Fruit fly (Drosophila melanogaster) whole organism, embryonic: Measurements from ENCODE around the gene CG3764.

ENCODE experiments used
- Atf3 ChIP-seq: fragments of 200-800 bp; sonication (Bioruptor generic); optimal IDR thresholded peaks from 3 replicates; lab custom pipeline; 2016; ENCODE audit warnings: missing biosample characterization, missing genetic modification characterization
- Bgb ChIP-seq: fragments of 200-800 bp; sonication (Bioruptor generic); IDR thresholded peaks from 2 replicates; pipeline ENCODE4 v1.3.6; 2022; ENCODE audit warnings: missing biosample characterization, missing genetic modification characterization; ENCODE audit not compliant: partially characterized antibody
- CG10267 ChIP-seq: fragments of 200-800 bp; sonication (Bioruptor generic); optimal IDR thresholded peaks from 2 replicates; lab custom pipeline; 2018; ENCODE audit warnings: missing biosample characterization, mild to moderate bottlenecking, missing genetic modification characterization, moderate library complexity
- CG10654 ChIP-seq: fragments of 200-800 bp; sonication (Bioruptor generic); optimal IDR thresholded peaks from 2 replicates; lab custom pipeline; 2016; ENCODE audit warnings: missing biosample characterization, missing genetic modification characterization
- CG11504 ChIP-seq: fragments of 200-800 bp; sonication (Bioruptor generic); optimal IDR thresholded peaks from 3 replicates; lab custom pipeline; 2019; ENCODE audit warnings: missing biosample characterization, mild to moderate bottlenecking, missing genetic modification characterization, moderate library complexity
- CG14014 ChIP-seq: fragments of 200-800 bp; sonication (Bioruptor generic); IDR thresholded peaks from 2 replicates; pipeline ENCODE4 v1.3.6; 2022; ENCODE audit warnings: missing biosample characterization, missing genetic modification characterization
- CG17361 ChIP-seq: fragments of 200-800 bp; sonication (Bioruptor generic); IDR thresholded peaks from 3 replicates; pipeline ENCODE4 v1.3.6; 2022; ENCODE audit warnings: missing biosample characterization, missing genetic modification characterization
- CG32532 ChIP-seq: fragments of 200-800 bp; sonication (Bioruptor generic); IDR thresholded peaks from 2 replicates; pipeline ENCODE4 v1.3.6; 2022; ENCODE audit warnings: missing biosample characterization, missing genetic modification characterization
- CG4328 ChIP-seq: fragments of 200-800 bp; sonication (Bioruptor generic); optimal IDR thresholded peaks from 3 replicates; lab custom pipeline; 2017; ENCODE audit warnings: missing biosample characterization, missing genetic modification reagents, missing genetic modification characterization
- CG7271 ChIP-seq: fragments of 200-800 bp; sonication (Bioruptor generic); optimal IDR thresholded peaks from 2 replicates; lab custom pipeline; 2018; ENCODE audit warnings: missing biosample characterization, mild to moderate bottlenecking, missing genetic modification characterization, moderate library complexity
- CG8290 ChIP-seq, 3 experiments: fragments of 200-800 bp; sonication (Bioruptor generic); optimal IDR thresholded peaks; 2 replicates each; lab custom pipeline; 2016 to 2019; ENCODE audit warnings: missing biosample characterization in 3 of 3, missing genetic modification characterization in 3 of 3, mild to moderate bottlenecking in 2 of 3, moderate library complexity in 1 of 3
- Dbx ChIP-seq: fragments of 200-800 bp; sonication (Bioruptor generic); IDR thresholded peaks from 3 replicates; pipeline ENCODE4 v1.3.6; 2022; ENCODE audit warnings: missing biosample characterization, missing genetic modification characterization
- Dip3 ChIP-seq: fragments of 200-800 bp; sonication (Bioruptor generic); optimal IDR thresholded peaks from 3 replicates; lab custom pipeline; 2016; ENCODE audit warnings: missing biosample characterization, missing genetic modification characterization
- Elba2 ChIP-seq: fragments of 200-800 bp; sonication (Bioruptor generic); optimal IDR thresholded peaks from 3 replicates; lab custom pipeline; 2016; ENCODE audit warnings: missing biosample characterization, missing genetic modification characterization
- Hand ChIP-seq: fragments of 200-800 bp; sonication (Bioruptor generic); optimal IDR thresholded peaks from 2 replicates; lab custom pipeline; 2017; ENCODE audit warnings: mild to moderate bottlenecking, missing biosample characterization, missing genetic modification reagents, missing genetic modification characterization
- Med ChIP-seq: fragments of 200-800 bp; sonication (Bioruptor generic); peaks from one replicate; lab custom pipeline; 2016; ENCODE audit warnings: missing biosample characterization, missing genetic modification characterization, mild to moderate bottlenecking, inconsistent platforms, moderate library complexity
- Myb ChIP-seq: fragments of 200-800 bp; sonication (Bioruptor generic); optimal IDR thresholded peaks from 2 replicates; lab custom pipeline; 2016; ENCODE audit warnings: missing biosample characterization, missing genetic modification characterization
- Neu2 ChIP-seq: fragments of 200-800 bp; sonication (Bioruptor generic); optimal IDR thresholded peaks from 3 replicates; lab custom pipeline; 2016; ENCODE audit warnings: missing biosample characterization, missing genetic modification characterization, borderline replicate concordance
- Optix ChIP-seq: fragments of 200-800 bp; sonication (Bioruptor generic); IDR thresholded peaks from 3 replicates; pipeline ENCODE4 v1.3.6; 2022; ENCODE audit warnings: missing biosample characterization, missing genetic modification characterization
- Spps ChIP-seq: fragments of 200-800 bp; sonication (Bioruptor generic); optimal IDR thresholded peaks from 2 replicates; lab custom pipeline; 2018; ENCODE audit warnings: missing biosample characterization, mild to moderate bottlenecking, missing genetic modification characterization
- Vsx1 ChIP-seq: fragments of 200-800 bp; sonication (Bioruptor generic); optimal IDR thresholded peaks from 2 replicates; lab custom pipeline; 2017; ENCODE audit warnings: missing biosample characterization, mild to moderate bottlenecking, missing genetic modification characterization, missing genetic modification reagents
- ac ChIP-seq: fragments of 200-800 bp; sonication (Bioruptor generic); optimal IDR thresholded peaks from 3 replicates; lab custom pipeline; 2017; ENCODE audit warnings: missing biosample characterization, mild to moderate bottlenecking, missing genetic modification characterization
- cato ChIP-seq: fragments of 200-800 bp; sonication (Bioruptor generic); optimal IDR thresholded peaks from 2 replicates; lab custom pipeline; 2016; ENCODE audit warnings: missing biosample characterization, missing genetic modification characterization, borderline replicate concordance
- cg ChIP-seq: fragments of 200-800 bp; sonication (Bioruptor generic); optimal IDR thresholded peaks from 3 replicates; lab custom pipeline; 2019; ENCODE audit warnings: missing biosample characterization, mild to moderate bottlenecking, missing genetic modification characterization, moderate library complexity
- da ChIP-seq: fragments of 200-800 bp; sonication (Bioruptor generic); optimal IDR thresholded peaks from 2 replicates; lab custom pipeline; 2016; ENCODE audit warnings: missing biosample characterization, missing genetic modification characterization
- dm ChIP-seq: fragments of 200-800 bp; sonication (Bioruptor generic); optimal IDR thresholded peaks from 3 replicates; lab custom pipeline; 2016; ENCODE audit warnings: missing biosample characterization, missing genetic modification characterization
- emc ChIP-seq: fragments of 200-800 bp; sonication (Bioruptor generic); optimal IDR thresholded peaks from 2 replicates; lab custom pipeline; 2016; ENCODE audit warnings: missing biosample characterization, missing genetic modification characterization
- eve ChIP-seq, 2 experiments: fragments of >200 bp; optimal IDR thresholded peaks; 2 replicates each; lab custom pipeline; 2017; ENCODE audit warnings: missing biosample characterization in 2 of 2, missing genetic modification characterization in 2 of 2
- ewg ChIP-seq: fragments of 200-800 bp; sonication (Bioruptor generic); optimal IDR thresholded peaks from 3 replicates; lab custom pipeline; 2017; ENCODE audit warnings: mild to moderate bottlenecking, missing biosample characterization, missing genetic modification reagents, missing genetic modification characterization
- fd64A ChIP-seq: fragments of 200-800 bp; sonication (Bioruptor generic); optimal IDR thresholded peaks from 3 replicates; lab custom pipeline; 2018; ENCODE audit warnings: missing biosample characterization, mild to moderate bottlenecking, missing genetic modification characterization
- ham ChIP-seq: fragments of 200-800 bp; sonication (Bioruptor generic); IDR thresholded peaks from 2 replicates; pipeline ENCODE4 v1.3.6; 2022; ENCODE audit warnings: missing biosample characterization, missing genetic modification characterization
- hb ChIP-seq: fragments of 200-800 bp; sonication (Bioruptor generic); IDR thresholded peaks from 3 replicates; pipeline ENCODE4 v1.3.6; 2022; ENCODE audit warnings: missing biosample characterization, missing genetic modification characterization; ENCODE audit not compliant: partially characterized antibody
- hbn ChIP-seq: fragments of 200-800 bp; sonication (Bioruptor generic); IDR thresholded peaks from 2 replicates; pipeline ENCODE4 v1.3.6; 2022; ENCODE audit warnings: missing biosample characterization, missing genetic modification characterization; ENCODE audit not compliant: partially characterized antibody
- hth ChIP-seq: fragments of >200 bp; optimal IDR thresholded peaks from 2 replicates; lab custom pipeline; 2017; ENCODE audit warnings: inconsistent platforms
- ind ChIP-seq: fragments of 200-800 bp; sonication (Bioruptor generic); optimal IDR thresholded peaks from 3 replicates; lab custom pipeline; 2016; ENCODE audit warnings: missing biosample characterization, missing genetic modification characterization
- insv ChIP-seq, 2 experiments: fragments of 200-800 bp; sonication (Bioruptor generic); optimal IDR thresholded peaks; 3 replicates each; lab custom pipeline; 2016 to 2018; ENCODE audit warnings: missing biosample characterization in 2 of 2, missing genetic modification characterization in 2 of 2
- inv ChIP-seq: fragments of 200-800 bp; sonication (Bioruptor generic); IDR thresholded peaks from 2 replicates; pipeline ENCODE4 v1.3.6; 2022; ENCODE audit warnings: missing biosample characterization, missing genetic modification characterization; ENCODE audit not compliant: partially characterized antibody
- jumu ChIP-seq: fragments of 200-800 bp; sonication (Bioruptor generic); optimal IDR thresholded peaks from 3 replicates; lab custom pipeline; 2016; ENCODE audit warnings: missing biosample characterization, missing genetic modification characterization
- knrl ChIP-seq: fragments of 200-800 bp; sonication (Bioruptor generic); IDR thresholded peaks from 3 replicates; pipeline ENCODE4 v1.3.6; 2022; ENCODE audit warnings: missing biosample characterization, missing genetic modification characterization; ENCODE audit not compliant: partially characterized antibody
- pb ChIP-seq: fragments of 200-800 bp; sonication (Bioruptor generic); optimal IDR thresholded peaks from 3 replicates; lab custom pipeline; 2016; ENCODE audit warnings: missing biosample characterization, missing genetic modification characterization
- prd ChIP-seq, 3 experiments: fragments of >200 bp in 2 of 3; fragments of 200-800 bp in 1 of 3; sonication (Bioruptor generic) in 1 of 3; optimal IDR thresholded peaks in 2 of 3; IDR thresholded peaks in 1 of 3; 2 replicates in 2 of 3; 3 replicates in 1 of 3; pipeline versions ENCODE4 v1.3.6 to Lab custom; 2017 to 2022; ENCODE audit warnings: missing biosample characterization in 1 of 3, missing genetic modification characterization in 1 of 3
- row ChIP-seq: fragments of 200-800 bp; sonication (Bioruptor generic); IDR thresholded peaks from 3 replicates; pipeline ENCODE4 v1.3.6; 2022; ENCODE audit warnings: missing biosample characterization, missing genetic modification characterization
- sd ChIP-seq: fragments of 200-800 bp; sonication (Bioruptor generic); optimal IDR thresholded peaks from 3 replicates; lab custom pipeline; 2018; ENCODE audit warnings: missing biosample characterization, mild to moderate bottlenecking, missing genetic modification characterization, moderate library complexity
- unc-4 ChIP-seq: fragments of 200-800 bp; sonication (Bioruptor generic); IDR thresholded peaks from 2 replicates; pipeline ENCODE4 v1.3.6; 2022; ENCODE audit warnings: missing biosample characterization, missing genetic modification characterization; ENCODE audit not compliant: partially characterized antibody
- unpg ChIP-seq: fragments of 200-800 bp; sonication (Bioruptor generic); optimal IDR thresholded peaks from 3 replicates; lab custom pipeline; 2018; ENCODE audit warnings: missing biosample characterization, mild to moderate bottlenecking, missing genetic modification characterization, moderate library complexity
- vfl ChIP-seq: fragments of 200-800 bp; sonication (Bioruptor generic); optimal IDR thresholded peaks from 2 replicates; lab custom pipeline; 2016; ENCODE audit warnings: missing biosample characterization, missing genetic modification characterization
- zen2 ChIP-seq: fragments of 200-800 bp; sonication (Bioruptor generic); IDR thresholded peaks from 3 replicates; pipeline ENCODE4 v1.3.6; 2022; ENCODE audit warnings: missing biosample characterization, missing genetic modification characterization; ENCODE audit not compliant: partially characterized antibody

The CG3764 gene

dm6 chr3L:16986062-16987013 is 26.0 kb downstream of the CG3764 start (continued):
- no peak for TF ChIP-seq jumu (GFP tag; lab: Kevin White, UChicago)
- TF ChIP-seq Neu2, result no peak
- no peak for TF ChIP-seq Spps (tag; lab: Kevin White, UChicago)
- peak; percentile 9 for TF ChIP-seq unpg
- TF ChIP-seq ewg, result peak; percentile 39
- TF ChIP-seq CG4328, result peak; percentile 17
- TF ChIP-seq Dbx (GFP tag; lab: Robert Waterston, UW), result peak; percentile 46; the same call in 1 of the 3 replicates
- no peak for TF ChIP-seq Elba2 (GFP tag; lab: Kevin White, UChicago)
- no peak for TF ChIP-seq Atf3 (GFP tag; lab: Kevin White, UChicago)
- peak; percentile 52 for TF ChIP-seq cg
- no peak for TF ChIP-seq dm (GFP tag; lab: Kevin White, UChicago)
- TF ChIP-seq CG11504, result peak; percentile 81
- no peak for TF ChIP-seq pb (GFP tag; lab: Kevin White, UChicago)
- no peak for TF ChIP-seq hb (GFP tag; lab: Robert Waterston, UW)
- TF ChIP-seq eve (GFP tag; optimal IDR thresholded peaks at IDR 0.05; lab: Kevin White, UChicago), result peak in 1 of 2 experiments; percentile 33
- no peak for TF ChIP-seq hth
- TF ChIP-seq unc-4 (GFP tag; lab: Robert Waterston, UW), result no peak
- TF ChIP-seq prd (optimal IDR thresholded peaks at IDR 0.05; lab: Kevin White, UChicago), result no peak
- TF ChIP-seq prd (GFP tag; IDR thresholded peaks at IDR 0.05; lab: Robert Waterston, UW), result 0 out of 3 replicates have a peak, but pooled peaks have one; percentile 33
- no peak for TF ChIP-seq Hand (GFP tag; lab: Kevin White, UChicago)
- peak; percentile 43 for TF ChIP-seq CG32532 (GFP tag; lab: Robert Waterston, UW)
- no peak for TF ChIP-seq hbn (GFP tag; lab: Robert Waterston, UW)
- TF ChIP-seq CG10267 (tag; lab: Kevin White, UChicago), result peak; percentile 26
- no peak for TF ChIP-seq fd64A (GFP tag; lab: Kevin White, UChicago)
- no peak for TF ChIP-seq Dip3
- TF ChIP-seq knrl, result no peak
- TF ChIP-seq row (GFP tag; lab: Robert Waterston, UW), result peak; percentile 55; the same call in 2 of the 3 replicates
- no peak for TF ChIP-seq cato
- TF ChIP-seq CG8290 (GFP tag; optimal IDR thresholded peaks at IDR 0.05; lab: Kevin White, UChicago), result no peak
- TF ChIP-seq CG8290 (tag; optimal IDR thresholded peaks at IDR 0.05; lab: Kevin White, UChicago), result peak in 1 of 2 experiments; percentile 74
- peak; percentile 66 for TF ChIP-seq sd
- TF ChIP-seq ind (GFP tag; lab: Kevin White, UChicago), result peak; percentile 29
- TF ChIP-seq Vsx1 (GFP tag; lab: Kevin White, UChicago), result no peak
- no peak for TF ChIP-seq ac (GFP tag; lab: Kevin White, UChicago)
- no peak for TF ChIP-seq vfl
- no peak for TF ChIP-seq CG10654 (GFP tag; lab: Kevin White, UChicago)
- peak; percentile 42; the same call in 1 of the 2 replicates for TF ChIP-seq CG14014
- no peak for TF ChIP-seq inv (GFP tag; lab: Robert Waterston, UW)
- TF ChIP-seq Optix (GFP tag; lab: Robert Waterston, UW), result no peak
- TF ChIP-seq CG7271 (tag; lab: Kevin White, UChicago), result no peak
- no peak for TF ChIP-seq insv (GFP tag; optimal IDR thresholded peaks at IDR 0.05; lab: Kevin White, UChicago)
- TF ChIP-seq ham (GFP tag; lab: Robert Waterston, UW), result 0 out of 2 replicates have a peak, but pooled peaks have one; percentile 37
- peak; percentile 79 for TF ChIP-seq Med (GFP tag; lab: Kevin White, UChicago)
- TF ChIP-seq emc (GFP tag; lab: Kevin White, UChicago), result no peak
- TF ChIP-seq Bgb (GFP tag; lab: Robert Waterston, UW), result no peak
- TF ChIP-seq zen2 (GFP tag; lab: Robert Waterston, UW), result no peak
- peak; percentile 88 for TF ChIP-seq CG17361 (GFP tag; lab: Robert Waterston, UW)
- no peak for TF ChIP-seq da (GFP tag; lab: Kevin White, UChicago)
- TF ChIP-seq Myb (GFP tag; lab: Kevin White, UChicago), result no peak
